Worm (Caenorhabditis elegans) whole organism, L3 larva: Measurements from ENCODE around the gene Y38E10A.9.

ENCODE experiments used
- R02D3.7 ChIP-seq: fragments of 150-350 bp; optimal IDR thresholded peaks from 2 replicates; lab custom pipeline; 2014; ENCODE audit warnings: missing biosample characterization, missing genetic modification characterization
- ama-1 ChIP-seq: fragments of 150-350 bp; optimal IDR thresholded peaks from 2 replicates; lab custom pipeline; 2018
- ceh-16 ChIP-seq: sonication (generic microtip); optimal IDR thresholded peaks from 2 replicates; lab custom pipeline; 2017; ENCODE audit warnings: missing biosample characterization, missing genetic modification characterization
- ceh-28 ChIP-seq: fragments of 150-350 bp; optimal IDR thresholded peaks from 2 replicates; lab custom pipeline; 2014; ENCODE audit warnings: missing biosample characterization, missing genetic modification reagents, missing genetic modification characterization
- ceh-82 ChIP-seq: fragments of 150-350 bp; optimal IDR thresholded peaks from 2 replicates; lab custom pipeline; 2014; ENCODE audit warnings: missing biosample characterization, missing genetic modification characterization
- ceh-9 ChIP-seq: sonication (generic microtip); optimal IDR thresholded peaks from 2 replicates; lab custom pipeline; 2018; ENCODE audit warnings: missing biosample characterization, missing genetic modification characterization
- daf-12 ChIP-seq: fragments of 150-350 bp; optimal IDR thresholded peaks from 2 replicates; lab custom pipeline; 2014; ENCODE audit warnings: missing biosample characterization, missing genetic modification reagents, missing genetic modification characterization
- egl-27 ChIP-seq: sonication (generic microtip); optimal IDR thresholded peaks from 4 replicates; lab custom pipeline; 2017; ENCODE audit warnings: missing biosample characterization, missing genetic modification reagents, missing genetic modification characterization
- elt-1 ChIP-seq: fragments of 150-350 bp; optimal IDR thresholded peaks from 2 replicates; lab custom pipeline; 2014; ENCODE audit warnings: missing biosample characterization, missing genetic modification characterization
- elt-2 ChIP-seq: sonication (generic microtip); optimal IDR thresholded peaks from 2 replicates; lab custom pipeline; 2016; ENCODE audit warnings: missing genetic modification reagents, mild to moderate bottlenecking, missing genetic modification characterization, missing compliant biosample characterization
- eor-1 ChIP-seq, 2 experiments: fragments of 150-350 bp; optimal IDR thresholded peaks; 2 replicates each; lab custom pipeline; 2014 to 2018; ENCODE audit warnings: missing biosample characterization in 2 of 2, missing genetic modification characterization in 2 of 2
- fkh-10 ChIP-seq: sonication (generic microtip); optimal IDR thresholded peaks from 2 replicates; lab custom pipeline; 2017; ENCODE audit warnings: missing biosample characterization, missing genetic modification reagents, missing genetic modification characterization
- fkh-2 ChIP-seq: fragments of 150-350 bp; optimal IDR thresholded peaks from 2 replicates; lab custom pipeline; 2014; ENCODE audit warnings: missing biosample characterization, missing genetic modification reagents, missing genetic modification characterization
- fos-1 ChIP-seq: fragments of 150-350 bp; optimal IDR thresholded peaks from 2 replicates; lab custom pipeline; 2014; ENCODE audit warnings: missing biosample characterization, missing genetic modification characterization
- hmg-11 ChIP-seq: sonication (generic microtip); optimal IDR thresholded peaks from 2 replicates; lab custom pipeline; 2016; ENCODE audit warnings: missing genetic modification characterization, missing compliant biosample characterization
- jun-1 ChIP-seq: fragments of 150-350 bp; optimal IDR thresholded peaks from 2 replicates; lab custom pipeline; 2014; ENCODE audit warnings: missing biosample characterization, missing genetic modification reagents, missing genetic modification characterization
- lin-39 ChIP-seq: fragments of 150-350 bp; optimal IDR thresholded peaks from 2 replicates; lab custom pipeline; 2018; ENCODE audit warnings: missing biosample characterization, missing genetic modification reagents, missing genetic modification characterization
- lsy-12 ChIP-seq: sonication (generic microtip); optimal IDR thresholded peaks from 2 replicates; lab custom pipeline; 2016; ENCODE audit warnings: mild to moderate bottlenecking, missing genetic modification characterization, missing compliant biosample characterization
- mdl-1 ChIP-seq: fragments of 150-350 bp; optimal IDR thresholded peaks from 2 replicates; lab custom pipeline; 2014; ENCODE audit warnings: missing biosample characterization, missing genetic modification characterization
- mml-1 ChIP-seq: fragments of 150-350 bp; sonication (generic microtip); optimal IDR thresholded peaks from 3 replicates; lab custom pipeline; 2014; ENCODE audit warnings: missing biosample characterization, missing genetic modification characterization
- nfya-1 ChIP-seq: sonication (generic microtip); optimal IDR thresholded peaks from 2 replicates; lab custom pipeline; 2017; ENCODE audit warnings: missing genetic modification characterization, mild to moderate bottlenecking, missing compliant biosample characterization, antibody characterized with exemption, moderate library complexity; ENCODE audit not compliant: insufficient read depth
- nhr-11 ChIP-seq: fragments of 150-350 bp; optimal IDR thresholded peaks from 2 replicates; lab custom pipeline; 2014; ENCODE audit warnings: missing biosample characterization, missing genetic modification characterization
- nhr-12 ChIP-seq: fragments of 150-350 bp; optimal IDR thresholded peaks from 2 replicates; lab custom pipeline; 2014; ENCODE audit warnings: missing biosample characterization, missing genetic modification characterization
- nhr-23 ChIP-seq: fragments of 150-350 bp; optimal IDR thresholded peaks from 2 replicates; lab custom pipeline; 2014; ENCODE audit warnings: missing biosample characterization, missing genetic modification reagents, missing genetic modification characterization
- nhr-28 ChIP-seq: fragments of 150-350 bp; optimal IDR thresholded peaks from 2 replicates; lab custom pipeline; 2014; ENCODE audit warnings: missing biosample characterization, missing genetic modification characterization
- nhr-67 ChIP-seq: fragments of 150-350 bp; optimal IDR thresholded peaks from 2 replicates; lab custom pipeline; 2014; ENCODE audit warnings: missing biosample characterization, missing genetic modification characterization
- nhr-77 ChIP-seq: fragments of 150-350 bp; optimal IDR thresholded peaks from 2 replicates; lab custom pipeline; 2014; ENCODE audit warnings: missing biosample characterization, missing genetic modification characterization
- pha-4 ChIP-seq: fragments of 150-350 bp; optimal IDR thresholded peaks from 2 replicates; lab custom pipeline; 2014; ENCODE audit warnings: missing biosample characterization, missing genetic modification reagents, missing genetic modification characterization
- pqm-1 ChIP-seq: fragments of 150-350 bp; optimal IDR thresholded peaks from 2 replicates; lab custom pipeline; 2017; ENCODE audit warnings: missing biosample characterization, missing genetic modification characterization, inconsistent platforms
- sea-2 ChIP-seq: fragments of 150-350 bp; sonication (generic microtip); optimal IDR thresholded peaks from 4 replicates; lab custom pipeline; 2014; ENCODE audit warnings: missing biosample characterization, missing genetic modification reagents, missing genetic modification characterization
- skn-1 ChIP-seq: fragments of 150-350 bp; optimal IDR thresholded peaks from 2 replicates; lab custom pipeline; 2014; ENCODE audit warnings: missing biosample characterization, missing genetic modification characterization
- snpc-4 ChIP-seq: fragments of 150-350 bp; optimal IDR thresholded peaks from 2 replicates; lab custom pipeline; 2014; ENCODE audit warnings: missing biosample characterization, missing genetic modification characterization
- tbx-2 ChIP-seq: sonication (generic microtip); optimal IDR thresholded peaks from 2 replicates; lab custom pipeline; 2016; ENCODE audit warnings: mild to moderate bottlenecking, missing genetic modification characterization, missing compliant biosample characterization
- unc-62 ChIP-seq: fragments of 150-350 bp; sonication (generic microtip); optimal IDR thresholded peaks from 4 replicates; lab custom pipeline; 2014; ENCODE audit warnings: missing biosample characterization, missing genetic modification reagents, missing genetic modification characterization
- zag-1 ChIP-seq: fragments of 150-350 bp; optimal IDR thresholded peaks from 2 replicates; lab custom pipeline; 2014; ENCODE audit warnings: missing biosample characterization, missing genetic modification characterization
- ztf-11 ChIP-seq: fragments of 150-350 bp; optimal IDR thresholded peaks from 2 replicates; lab custom pipeline; 2014; ENCODE audit warnings: missing biosample characterization, missing genetic modification characterization
- ztf-4 ChIP-seq: fragments of 150-350 bp; optimal IDR thresholded peaks from 2 replicates; lab custom pipeline; 2014; ENCODE audit warnings: missing biosample characterization, missing genetic modification characterization

Y38E10A.9 gene

ce11 chrII:12572760-12573159, 36.0 kb upstream of the Y38E10A.9 start, which contains the start of gene Y38E10A.35:
TSS of gene Y38E10A.35 (minus strand) at chrII:12572860.
- TF ChIP-seq unc-62 (GFP tag; lab: Kevin White, UChicago) (no peak), egl-27 (tag; lab: Kevin White, UChicago) (no peak), jun-1 (tag; lab: Kevin White, UChicago) (no peak), elt-1 (tag; lab: Kevin White, UChicago) (no peak)

- TF ChIP-seq pha-4 (tag; lab: Kevin White, UChicago) = no peak
- no peak for TF ChIP-seq fkh-10 (GFP tag; lab: Kevin White, UChicago)
- no peak for TF ChIP-seq ceh-28
- no peak for TF ChIP-seq ceh-82 (tag; lab: Kevin White, UChicago)
- no peak for TF ChIP-seq hmg-11
- no peak for TF ChIP-seq ama-1 (lab: Kevin White, UChicago)
- TF ChIP-seq tbx-2 (tag; lab: Kevin White, UChicago) = no peak
- TF ChIP-seq lsy-12 = no peak
- TF ChIP-seq sea-2 (GFP tag; lab: Kevin White, UChicago) = no peak
- TF ChIP-seq pqm-1 (tag; lab: Kevin White, UChicago) = no peak
- no peak for TF ChIP-seq ceh-16 (tag; lab: Kevin White, UChicago)
- no peak for TF ChIP-seq skn-1 (tag; lab: Kevin White, UChicago)
- no peak for TF ChIP-seq unc-62 (GFP tag; lab: Kevin White, UChicago)
- TF ChIP-seq mml-1 = no peak
- no peak for TF ChIP-seq ceh-9 (tag; lab: Kevin White, UChicago)
These were observed 35.2 kb upstream of the Y38E10A.9 start, which contains the start of gene Y38E10A.2 for ce11 chrII:12573541-12573940. TSS of gene Y38E10A.2 (minus strand) at chrII:12573641.

DNA sequence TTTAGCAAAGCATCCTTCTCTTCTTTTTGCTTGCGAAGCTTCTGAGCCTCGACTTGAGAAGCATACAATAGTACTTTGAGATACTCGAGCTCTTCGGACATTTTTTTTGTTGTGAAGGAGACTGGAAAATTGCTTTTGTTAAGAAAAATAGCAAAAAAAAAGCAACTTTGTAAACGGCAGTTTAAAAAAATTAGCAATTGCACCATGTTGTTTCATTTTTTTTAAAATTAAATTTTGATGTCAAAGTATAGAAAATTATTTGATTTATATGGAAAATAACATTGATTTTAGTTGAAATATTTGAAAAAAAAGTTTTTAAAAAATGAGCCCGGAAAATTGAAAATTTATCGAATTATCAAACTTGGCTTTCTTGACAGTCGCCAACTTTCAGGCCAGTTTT, 34.1 kb upstream of the Y38E10A.9 start, which contains the start of gene Y38E10A.3:
Gene Y38E10A.3, minus strand, starts transcription at position 101 of the 400 bp plus-strand sequence.
- TF ChIP-seq nfya-1 (tag; lab: Kevin White, UChicago) = no peak
- no peak for TF ChIP-seq elt-1 (tag; lab: Kevin White, UChicago)
- TF ChIP-seq nhr-12 (tag; lab: Kevin White, UChicago) = no peak
- TF ChIP-seq ztf-4 (tag; lab: Kevin White, UChicago) = no peak
- TF ChIP-seq ceh-28 = no peak
- no peak for TF ChIP-seq egl-27 (tag; lab: Kevin White, UChicago)
- no peak for TF ChIP-seq ceh-9 (tag; lab: Kevin White, UChicago)
- TF ChIP-seq ceh-16 (tag; lab: Kevin White, UChicago) = no peak
- no peak for TF ChIP-seq tbx-2 (tag; lab: Kevin White, UChicago)
- TF ChIP-seq daf-12 = no peak
- no peak for TF ChIP-seq nhr-23
- TF ChIP-seq eor-1 (tag; optimal IDR thresholded peaks at IDR 0.05; lab: Kevin White, UChicago) = no peak

DNA sequence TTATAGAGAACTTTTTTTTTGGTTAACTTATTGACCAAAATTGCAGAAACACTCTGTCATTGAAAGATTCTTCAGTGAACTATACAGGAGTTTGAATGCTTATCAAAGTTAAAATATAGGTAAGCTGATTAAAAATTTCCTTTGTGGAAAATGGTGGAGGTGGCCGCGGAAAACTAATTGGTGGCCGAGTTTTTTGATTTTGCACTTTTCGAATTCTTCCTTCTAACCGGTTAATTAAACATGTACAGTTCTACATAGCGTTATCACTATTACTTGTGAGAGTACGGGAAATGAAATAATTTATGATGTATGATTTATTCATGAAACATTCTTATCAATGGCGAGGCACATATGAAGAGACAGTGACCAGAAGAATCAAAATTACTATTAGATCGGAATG, 31.0 kb upstream of the Y38E10A.9 start, which contains the start of gene clec-8:
Gene clec-8, minus strand, starts transcription at position 308 of the 400 bp plus-strand sequence.
- TF ChIP-seq ztf-11 (tag; lab: Kevin White, UChicago) (no peak), eor-1 (tag; optimal IDR thresholded peaks at IDR 0.05; lab: Kevin White, UChicago) (no peak), pqm-1 (tag; lab: Kevin White, UChicago) (peak; percentile 74), ceh-28 (peak; percentile 27), hmg-11 (no peak), elt-2 (tag; lab: Kevin White, UChicago) (peak; percentile 74), nhr-67 (no peak), R02D3.7 (tag; lab: Kevin White, UChicago) (no peak), nhr-28 (tag; lab: Kevin White, UChicago) (no peak), nhr-12 (tag; lab: Kevin White, UChicago) (no peak), nhr-77 (tag; lab: Kevin White, UChicago) (no peak), fkh-10 (GFP tag; lab: Kevin White, UChicago) (no peak), lin-39 (tag; lab: Kevin White, UChicago) (no peak), ceh-9 (tag; lab: Kevin White, UChicago) (no peak), nhr-23 (no peak), mdl-1 (tag; lab: Kevin White, UChicago) (no peak), fos-1 (tag; lab: Kevin White, UChicago) (no peak), ceh-16 (tag; lab: Kevin White, UChicago) (no peak), unc-62 (GFP tag; lab: Kevin White, UChicago) (no peak), fkh-2 (tag; lab: Kevin White, UChicago) (no peak), jun-1 (tag; lab: Kevin White, UChicago) (no peak), nhr-11 (no peak), zag-1 (tag; lab: Kevin White, UChicago) (no peak), ceh-82 (tag; lab: Kevin White, UChicago) (no peak), snpc-4 (no peak), nfya-1 (tag; lab: Kevin White, UChicago) (no peak), tbx-2 (tag; lab: Kevin White, UChicago) (no peak)
